Worm (Caenorhabditis elegans): ENCODE data around the gene cnx-1.

Gene cnx-1

DNA sequence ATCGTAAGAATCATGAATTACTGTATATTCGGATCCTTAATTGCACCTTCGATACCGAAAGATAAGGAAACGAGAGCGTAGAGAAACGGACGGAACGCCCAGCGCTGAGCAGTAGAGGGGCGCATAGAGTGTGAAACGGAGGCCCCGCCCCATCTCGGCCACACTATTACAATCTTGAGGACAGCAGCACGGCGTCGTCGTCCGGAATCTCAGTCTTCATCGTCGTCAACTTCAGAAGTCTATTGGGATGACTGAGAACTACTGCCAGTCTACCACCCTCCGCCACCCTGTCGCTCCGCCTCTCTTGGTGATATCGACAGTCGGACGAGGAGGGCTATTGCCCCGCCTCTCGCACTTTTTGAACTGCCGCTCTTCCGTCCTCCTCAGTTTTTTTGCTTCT lies 52.2 kb downstream of the cnx-1 start:
- TF ChIP-seq ztf-4 (tag; optimal IDR thresholded peaks at IDR 0.05) (no peak), nhr-23 (tag; optimal IDR thresholded peaks at IDR 0.05) (no peak), zag-1 (tag; optimal IDR thresholded peaks at IDR 0.05) (no peak), ztf-11 (tag; optimal IDR thresholded peaks at IDR 0.05) (no peak), nhr-12 (tag; optimal IDR thresholded peaks at IDR 0.05) (no peak), unc-55 (GFP tag; optimal IDR thresholded peaks at IDR 0.05) (no peak), F13H6.1 (tag; optimal IDR thresholded peaks at IDR 0.05) (no peak), lin-11 (tag; optimal IDR thresholded peaks at IDR 0.05) (no peak), crh-2 (tag; optimal IDR thresholded peaks at IDR 0.05) (no peak), peb-1 (tag; optimal IDR thresholded peaks at IDR 0.05) (no peak), C34F6.9 (tag; optimal IDR thresholded peaks at IDR 0.05) (no peak), lsy-2 (tag; optimal IDR thresholded peaks at IDR 0.05) (no peak), nhr-25 (tag; optimal IDR thresholded peaks at IDR 0.05) (no peak), nhr-11 (tag; optimal IDR thresholded peaks at IDR 0.05) (no peak), nhr-10 (tag; optimal IDR thresholded peaks at IDR 0.05) (no peak), Y55F3AM.14 (GFP tag; optimal IDR thresholded peaks at IDR 0.05) (no peak)
